Fruit fly (Drosophila melanogaster) whole organism: ENCODE results near the gene Jon74E.

ENCODE experiments used
- psq ChIP-seq: fragments of >200 bp; optimal IDR thresholded peaks from 2 replicates; lab custom pipeline; 2017
- usp ChIP-seq: fragments of >200 bp; optimal IDR thresholded peaks from 2 replicates; lab custom pipeline; 2017; ENCODE audit warnings: missing biosample characterization, missing genetic modification characterization, mixed read lengths

DNA sequence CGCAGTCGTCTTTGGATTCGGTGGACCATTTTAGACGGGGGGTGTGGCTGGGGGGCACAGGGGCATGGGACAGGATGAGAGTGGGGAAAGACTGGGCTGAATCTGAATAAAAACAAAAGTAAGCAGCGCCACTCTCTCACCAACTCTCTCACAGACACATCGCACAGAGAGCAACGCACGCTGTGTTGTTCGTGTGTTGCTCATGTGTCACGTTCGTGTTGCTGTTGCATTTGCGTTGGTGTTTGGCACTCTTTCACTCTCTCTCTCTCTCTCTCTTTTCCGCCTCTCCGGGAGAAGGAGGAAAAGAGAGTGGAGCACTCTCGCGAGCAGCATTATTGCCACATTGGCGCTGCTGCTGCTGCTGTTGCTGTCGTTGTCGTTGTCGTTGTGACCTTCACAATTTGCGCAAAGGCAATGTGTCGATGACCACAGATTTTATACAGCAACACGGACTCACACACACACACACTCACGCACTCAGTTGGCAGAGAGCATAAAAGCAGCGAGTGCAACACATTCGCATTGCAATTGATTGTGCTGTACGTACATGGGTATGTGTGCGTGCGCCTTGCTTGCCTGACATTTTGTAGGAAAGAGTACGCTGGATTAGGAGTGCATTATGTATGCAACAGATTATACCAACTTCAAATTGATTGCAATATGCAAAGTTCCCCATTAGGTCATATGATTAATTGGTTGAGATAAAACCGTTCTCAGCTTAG, 14.8 kb upstream of the Jon74E start:
- TF ChIP-seq psq (lab: Kevin White, UChicago) (no peak), usp (GFP tag; lab: Kevin White, UChicago) (no peak)
